Worm (Caenorhabditis elegans): ENCODE results near the gene cdf-2.

The cdf-2 gene

ce11 chrX:12449262-12449942, 17.3 kb downstream of the cdf-2 start, which contains the start of gene T18D3.6:
Gene T18D3.6 (plus strand): TSS chrX:12449892.
- peak; percentile 33 for TF ChIP-seq fos-1 (tag; optimal IDR thresholded peaks at IDR 0.05)
- TF ChIP-seq nhr-25 (tag; optimal IDR thresholded peaks at IDR 0.05): peak; percentile 9
- TF ChIP-seq ztf-11 (tag; optimal IDR thresholded peaks at IDR 0.05): no peak

- TF ChIP-seq lin-39 (tag; optimal IDR thresholded peaks at IDR 0.05): no peak
- TF ChIP-seq sma-9 (GFP tag; optimal IDR thresholded peaks at IDR 0.05): peak; percentile 43
- TF ChIP-seq sma-9 (tag; optimal IDR thresholded peaks at IDR 0.05): no peak
- TF ChIP-seq fos-1 (tag; optimal IDR thresholded peaks at IDR 0.05): peak; percentile 44
Measured at ce11 chrX:12446572-12446971, 20.1 kb downstream of the cdf-2 start.

ce11 chrX:12444423-12444822, 22.3 kb downstream of the cdf-2 start:
- TF ChIP-seq C34F6.9 (tag; optimal IDR thresholded peaks at IDR 0.05): peak; percentile 21
- no peak for TF ChIP-seq nhr-237 (tag; optimal IDR thresholded peaks at IDR 0.05)

DNA sequence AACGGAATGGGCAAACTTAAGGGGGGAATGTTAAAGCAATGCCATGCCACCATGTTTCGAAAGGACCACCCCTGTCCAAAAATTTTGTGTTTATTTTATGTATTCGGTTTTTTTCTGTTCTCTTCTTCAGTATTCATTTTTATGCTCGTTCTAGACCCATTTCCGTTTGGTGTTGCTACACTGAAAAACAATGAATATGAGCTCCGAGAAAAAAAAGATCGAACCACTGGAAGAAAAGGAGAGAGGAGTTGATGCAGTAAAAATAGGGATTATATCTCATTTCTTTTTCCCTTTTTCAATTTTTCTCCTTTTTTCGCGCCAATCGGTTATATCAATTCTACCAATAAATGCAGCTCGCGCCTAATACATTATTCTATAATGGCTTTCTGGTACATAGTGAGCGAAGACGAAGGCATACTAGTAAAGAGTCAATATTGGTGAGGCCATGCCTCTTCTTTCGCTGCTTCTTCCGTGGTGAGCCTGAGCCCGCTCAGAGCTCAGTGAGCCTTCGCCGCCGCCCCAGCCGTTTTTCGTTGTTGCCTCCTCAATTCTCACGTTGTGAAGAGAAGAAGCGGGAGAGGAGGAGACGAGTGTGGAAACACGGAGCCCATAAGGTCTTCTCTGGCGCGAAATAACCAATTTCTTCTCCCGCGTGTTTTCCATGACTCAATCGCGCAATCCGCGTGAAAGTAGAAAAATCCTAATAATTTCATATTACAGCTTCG, 26.6 kb downstream of the cdf-2 start:
- TF ChIP-seq unc-55 (GFP tag; optimal IDR thresholded peaks at IDR 0.05) (peak; percentile 1), nhr-129 (tag; optimal IDR thresholded peaks at IDR 0.05) (no peak), nhr-11 (tag; optimal IDR thresholded peaks at IDR 0.05) (no peak), nhr-237 (tag; optimal IDR thresholded peaks at IDR 0.05) (no peak), unc-62 (GFP tag; optimal IDR thresholded peaks at IDR 0.05) (no peak), F13H6.1 (tag; optimal IDR thresholded peaks at IDR 0.05) (peak; percentile 3)

DNA sequence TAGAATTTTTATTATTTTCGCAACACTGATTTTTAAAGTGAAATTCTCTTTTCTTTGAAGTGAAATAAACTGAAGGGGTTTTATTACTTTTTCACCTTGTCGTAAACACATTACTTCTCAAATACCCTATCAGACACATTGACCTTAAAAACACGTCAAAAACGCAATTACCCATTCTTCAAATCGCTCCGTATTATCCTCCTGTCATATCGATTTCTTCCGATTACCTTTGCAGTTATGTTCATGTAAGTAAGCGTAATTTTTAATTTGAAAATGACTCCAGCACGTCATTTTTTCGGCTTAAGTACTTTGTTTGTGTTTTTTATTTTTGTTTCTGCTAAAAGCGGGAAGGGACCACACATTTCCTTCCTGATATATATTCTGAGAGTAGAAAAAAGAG, 28.5 kb downstream of the cdf-2 start:
- TF ChIP-seq nhr-11 (tag; optimal IDR thresholded peaks at IDR 0.05) (no peak), nhr-10 (tag; optimal IDR thresholded peaks at IDR 0.05) (no peak), ztf-1 (GFP tag; conservative IDR thresholded peaks at IDR 0.05) (no peak), alr-1 (tag; optimal IDR thresholded peaks at IDR 0.05) (no peak)

DNA sequence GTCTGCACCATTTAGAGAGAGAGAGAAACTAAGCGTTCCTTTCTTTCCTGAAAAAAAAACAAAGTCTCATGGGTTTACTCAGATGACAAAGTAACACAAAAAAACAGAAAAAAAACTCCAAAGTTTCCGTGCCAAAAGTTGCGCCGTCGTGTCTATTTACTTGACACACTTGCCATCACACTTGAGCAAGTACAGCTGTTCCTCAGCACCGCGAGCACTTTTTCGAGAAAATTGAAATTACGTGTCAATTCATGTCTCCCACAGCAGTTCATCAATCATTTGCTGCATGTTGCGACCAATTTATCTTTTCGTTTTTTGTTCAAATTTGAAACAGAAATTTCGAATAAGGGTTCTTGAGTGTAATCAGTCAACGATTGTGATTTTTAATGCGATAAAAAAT, 30.2 kb downstream of the cdf-2 start:
- no peak for TF ChIP-seq unc-55 (GFP tag; optimal IDR thresholded peaks at IDR 0.05)
- no peak for TF ChIP-seq zag-1 (tag; optimal IDR thresholded peaks at IDR 0.05)
- no peak for TF ChIP-seq ZK546.5 (tag; optimal IDR thresholded peaks at IDR 0.05)
- TF ChIP-seq mab-5 (tag; optimal IDR thresholded peaks at IDR 0.05): no peak
- no peak for TF ChIP-seq ztf-1 (GFP tag; conservative IDR thresholded peaks at IDR 0.05)
- TF ChIP-seq sma-9 (GFP tag; optimal IDR thresholded peaks at IDR 0.05): no peak
- no peak for TF ChIP-seq sma-9 (tag; optimal IDR thresholded peaks at IDR 0.05)
- TF ChIP-seq snpc-4 (tag; optimal IDR thresholded peaks at IDR 0.05): no peak
- no peak for TF ChIP-seq mbf-1 (tag; optimal IDR thresholded peaks at IDR 0.05)
- no peak for TF ChIP-seq egl-27 (tag; optimal IDR thresholded peaks at IDR 0.05)
- no peak for TF ChIP-seq ama-1 (optimal IDR thresholded peaks at IDR 0.05)
- no peak for TF ChIP-seq lin-11 (tag; optimal IDR thresholded peaks at IDR 0.05)
- no peak for TF ChIP-seq C34F6.9 (tag; optimal IDR thresholded peaks at IDR 0.05)
- TF ChIP-seq peb-1 (tag; optimal IDR thresholded peaks at IDR 0.05): no peak
- no peak for TF ChIP-seq Y55F3AM.14 (GFP tag; optimal IDR thresholded peaks at IDR 0.05)
- TF ChIP-seq nhr-10 (tag; optimal IDR thresholded peaks at IDR 0.05): no peak
- no peak for TF ChIP-seq lsy-2 (tag; optimal IDR thresholded peaks at IDR 0.05)
- TF ChIP-seq dmd-4 (tag; optimal IDR thresholded peaks at IDR 0.05): no peak
- TF ChIP-seq nhr-21 (tag; optimal IDR thresholded peaks at IDR 0.05): no peak
- TF ChIP-seq mdl-1 (tag; optimal IDR thresholded peaks at IDR 0.05): no peak

DNA sequence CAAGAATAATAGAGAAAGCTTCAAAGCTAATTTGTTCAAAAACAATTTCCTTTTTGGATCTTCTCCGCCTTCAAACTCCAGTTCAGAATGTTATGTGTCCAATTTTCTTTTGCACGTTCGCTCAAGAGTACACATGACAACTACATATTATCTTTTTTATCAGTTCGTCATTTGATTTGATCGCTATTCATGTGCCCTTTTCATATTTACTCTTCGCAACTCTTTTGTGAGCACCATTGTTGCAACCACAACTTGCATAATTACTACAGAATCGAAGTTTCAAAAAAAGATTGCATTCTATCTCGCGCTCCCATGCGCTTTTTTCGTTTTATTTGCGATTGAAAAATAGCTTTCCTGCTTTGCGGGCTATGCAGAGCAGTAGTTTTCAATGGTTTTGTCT, 31.5 kb downstream of the cdf-2 start:
- TF ChIP-seq mbf-1 (tag; optimal IDR thresholded peaks at IDR 0.05): no peak
- TF ChIP-seq lin-39 (tag; optimal IDR thresholded peaks at IDR 0.05): no peak
- TF ChIP-seq snpc-4 (tag; optimal IDR thresholded peaks at IDR 0.05): no peak
- no peak for TF ChIP-seq elt-1 (tag; optimal IDR thresholded peaks at IDR 0.05)
- TF ChIP-seq ceh-16 (tag; optimal IDR thresholded peaks at IDR 0.05): no peak
- TF ChIP-seq nhr-12 (tag; optimal IDR thresholded peaks at IDR 0.05): no peak
- no peak for TF ChIP-seq ama-1 (optimal IDR thresholded peaks at IDR 0.05)
- TF ChIP-seq lsy-2 (tag; optimal IDR thresholded peaks at IDR 0.05): no peak
- no peak for TF ChIP-seq ceh-82 (tag; optimal IDR thresholded peaks at IDR 0.05)
- TF ChIP-seq nhr-129 (tag; optimal IDR thresholded peaks at IDR 0.05): peak; percentile 23
- TF ChIP-seq fos-1 (tag; optimal IDR thresholded peaks at IDR 0.05): peak; percentile 57
- no peak for TF ChIP-seq sma-3 (GFP tag; optimal IDR thresholded peaks at IDR 0.05)
- no peak for TF ChIP-seq nhr-77 (tag; optimal IDR thresholded peaks at IDR 0.05)

Measured in whole organism, L2 larva.